Worm (Caenorhabditis elegans) whole organism, young adult: ENCODE results near the gene hizr-1.

ENCODE experiments used
- B0336.3 ChIP-seq: fragments of 200-800 bp; sonication (Bioruptor generic); IDR thresholded peaks from 2 replicates; pipeline ENCODE4 v1.3.6; 2022; ENCODE audit warnings: missing genetic modification characterization, missing compliant biosample characterization
- F49E8.2 ChIP-seq: sonication (generic microtip); optimal IDR thresholded peaks from 3 replicates; lab custom pipeline; 2017; ENCODE audit warnings: missing genetic modification characterization, mild to moderate bottlenecking, missing compliant biosample characterization, antibody characterized with exemption, moderate library complexity; ENCODE audit not compliant: insufficient read depth
- athp-1 ChIP-seq: sonication (generic microtip); optimal IDR thresholded peaks from 2 replicates; lab custom pipeline; 2017; ENCODE audit warnings: mild to moderate bottlenecking, missing genetic modification characterization, missing compliant biosample characterization
- dpl-1 ChIP-seq: fragments of 150-350 bp; optimal IDR thresholded peaks from 2 replicates; lab custom pipeline; 2014; ENCODE audit warnings: missing biosample characterization, missing genetic modification reagents, missing genetic modification characterization
- let-607 ChIP-seq, 2 experiments: fragments of 200-800 bp in 1 of 2; sonication (Bioruptor generic) in 1 of 2; sonication (generic microtip) in 1 of 2; optimal IDR thresholded peaks; 2 replicates each; lab custom pipeline; 2016 to 2018; ENCODE audit warnings: mild to moderate bottlenecking in 2 of 2, missing compliant biosample characterization in 2 of 2, missing genetic modification characterization in 2 of 2, moderate library complexity in 2 of 2, missing genotype in 1 of 2
- lin-54 ChIP-seq: fragments of 200-800 bp; sonication (Bioruptor generic); optimal IDR thresholded peaks from 2 replicates; lab custom pipeline; 2018; ENCODE audit warnings: mild to moderate bottlenecking, missing genetic modification characterization, missing compliant biosample characterization
- lir-1 ChIP-seq: fragments of 200-800 bp; sonication (Bioruptor generic); conservative IDR thresholded peaks from 2 replicates; pipeline ENCODE4 v1.3.6; 2022; ENCODE audit warnings: missing genetic modification reagents, missing genetic modification characterization, missing compliant biosample characterization
- ztf-28 ChIP-seq: fragments of 200-800 bp; sonication (Bioruptor generic); IDR thresholded peaks from 2 replicates; pipeline ENCODE4 v1.3.6; 2022; ENCODE audit warnings: missing genetic modification reagents, missing genetic modification characterization, missing compliant biosample characterization

DNA sequence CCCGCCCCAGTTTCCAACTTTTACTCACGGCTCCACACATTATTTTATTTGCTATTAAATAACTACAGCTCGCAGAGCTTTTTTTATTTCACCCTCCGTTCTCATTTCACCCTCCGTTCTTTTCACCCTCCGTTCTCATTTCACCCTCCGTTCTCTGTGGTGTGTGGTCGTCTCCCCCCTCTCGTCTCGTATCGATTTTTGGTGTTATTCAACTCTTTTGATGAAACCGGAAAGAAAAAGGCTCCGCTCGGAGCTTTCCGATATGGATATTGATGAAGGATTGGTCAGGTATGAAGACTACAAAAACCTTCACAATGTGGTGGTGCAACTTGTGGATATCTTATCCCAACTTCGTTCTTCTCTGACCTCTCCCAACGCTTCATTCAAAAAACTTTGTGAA is 27.6 kb upstream of the hizr-1 start:
- no peak for TF ChIP-seq dpl-1 (GFP tag; lab: Kevin White, UChicago)
- TF ChIP-seq athp-1, result no peak
- no peak for TF ChIP-seq lin-54 (GFP tag; lab: Kevin White, UChicago)
- TF ChIP-seq lir-1, result no peak
- TF ChIP-seq let-607 (tag; optimal IDR thresholded peaks at IDR 0.05; lab: Kevin White, UChicago), result no peak
- TF ChIP-seq F49E8.2 (tag; lab: Kevin White, UChicago), result no peak
- no peak for TF ChIP-seq ztf-28 (GFP tag; lab: Robert Waterston, UW)
- no peak for TF ChIP-seq B0336.3 (GFP tag; lab: Robert Waterston, UW)
